Fruit fly (Drosophila melanogaster) whole organism, wandering third instar larva: ENCODE results near the gene CG4594.

Experiments
- CG32264 ChIP-seq: fragments of 200-800 bp; sonication (Bioruptor generic); optimal IDR thresholded peaks from 2 replicates; lab custom pipeline; 2016; ENCODE audit warnings: missing biosample characterization, missing genetic modification characterization
- CG9705 ChIP-seq: fragments of 200-800 bp; sonication (Bioruptor generic); optimal IDR thresholded peaks from 2 replicates; lab custom pipeline; 2018; ENCODE audit warnings: missing biosample characterization, mild to moderate bottlenecking, missing genetic modification characterization
- CrebA ChIP-seq: fragments of 200-800 bp; sonication (Bioruptor generic); optimal IDR thresholded peaks from 2 replicates; lab custom pipeline; 2016; ENCODE audit warnings: missing biosample characterization, mild to moderate bottlenecking, missing genetic modification characterization, borderline replicate concordance
- Dfd ChIP-seq: fragments of >200 bp; optimal IDR thresholded peaks from 2 replicates; lab custom pipeline; 2017; ENCODE audit warnings: missing biosample characterization, missing genetic modification characterization
- Dif ChIP-seq: fragments of 200-275, 200-300 bp; sonication (Bioruptor generic); optimal IDR thresholded peaks from 2 replicates; lab custom pipeline; 2018; ENCODE audit warnings: missing biosample characterization, missing genetic modification characterization; ENCODE audit not compliant: partially characterized antibody
- HLH106 ChIP-seq: fragments of 200-800 bp; optimal IDR thresholded peaks from 3 replicates; lab custom pipeline; 2019; ENCODE audit warnings: missing biosample characterization, mild to moderate bottlenecking, missing genetic modification characterization, moderate library complexity
- Hnf4 ChIP-seq: fragments of 200-800 bp; sonication (Bioruptor generic); optimal IDR thresholded peaks from 2 replicates; lab custom pipeline; 2016; ENCODE audit warnings: missing biosample characterization, mild to moderate bottlenecking, missing genetic modification characterization
- Hr83 ChIP-seq: fragments of 200-300 bp; sonication (Bioruptor generic); optimal IDR thresholded peaks from 2 replicates; lab custom pipeline; 2016; ENCODE audit warnings: missing biosample characterization, mild to moderate bottlenecking, missing genetic modification characterization, moderate library complexity; ENCODE audit not compliant: poor library complexity, severe bottlenecking
- Jra ChIP-seq: sonication (Bioruptor generic); optimal IDR thresholded peaks from 2 replicates; lab custom pipeline; 2016; ENCODE audit warnings: missing biosample characterization, missing genetic modification characterization
- Mio ChIP-seq: sonication (Bioruptor generic); optimal IDR thresholded peaks from 2 replicates; lab custom pipeline; 2016; ENCODE audit warnings: missing biosample characterization, missing genetic modification characterization
- Myc ChIP-seq: fragments of >200 bp; optimal IDR thresholded peaks from 2 replicates; lab custom pipeline; 2017
- N ChIP-seq: fragments of >200 bp; optimal IDR thresholded peaks from 2 replicates; lab custom pipeline; 2018; ENCODE audit warnings: missing biosample characterization, missing external identifiers, missing genetic modification characterization
- OdsH ChIP-seq: fragments of 200-800 bp; sonication (Bioruptor generic); optimal IDR thresholded peaks from 2 replicates; lab custom pipeline; 2016; ENCODE audit warnings: missing biosample characterization, mild to moderate bottlenecking, missing genetic modification characterization
- Rel ChIP-seq, 2 experiments: fragments of 200-800 bp; sonication (Bioruptor generic) in 1 of 2; optimal IDR thresholded peaks; 2 replicates in 1 of 2; 3 replicates in 1 of 2; lab custom pipeline; 2016 to 2019; ENCODE audit warnings: mild to moderate bottlenecking in 2 of 2, missing biosample characterization in 2 of 2, missing genetic modification characterization in 2 of 2, moderate library complexity in 1 of 2
- Sp1 ChIP-seq: fragments of 200-800 bp; sonication (Bioruptor generic); optimal IDR thresholded peaks from 3 replicates; lab custom pipeline; 2019; ENCODE audit warnings: missing biosample characterization, mild to moderate bottlenecking, missing genetic modification characterization, moderate library complexity
- dl ChIP-seq, 2 experiments: fragments of 175-275, 200-275 bp in 1 of 2; fragments of 200-275 bp in 1 of 2; sonication (Bioruptor generic); optimal IDR thresholded peaks; lab custom pipeline; 2018; ENCODE audit warnings: mild to moderate bottlenecking in 2 of 2, missing biosample characterization in 2 of 2, missing genetic modification characterization in 2 of 2, moderate library complexity in 2 of 2; ENCODE audit not compliant: partially characterized antibody in 2 of 2, insufficient read depth in 1 of 2
- dsf ChIP-seq: sonication (Bioruptor generic); optimal IDR thresholded peaks from 2 replicates; lab custom pipeline; 2016; ENCODE audit warnings: missing biosample characterization, missing genetic modification characterization, borderline replicate concordance
- ey ChIP-seq: fragments of 200-800 bp; sonication (Bioruptor generic); optimal IDR thresholded peaks from 2 replicates; lab custom pipeline; 2016; ENCODE audit warnings: missing biosample characterization, missing genetic modification characterization
- foxo ChIP-seq, 2 experiments: fragments of 200-800 bp; sonication (Bioruptor generic); optimal IDR thresholded peaks; 2 replicates in 1 of 2; 3 replicates in 1 of 2; lab custom pipeline; 2016 to 2017; ENCODE audit warnings: missing biosample characterization in 2 of 2, missing genetic modification characterization in 2 of 2
- fru ChIP-seq: fragments of 200-800 bp; sonication (Bioruptor generic); optimal IDR thresholded peaks from 3 replicates; lab custom pipeline; 2016; ENCODE audit warnings: missing biosample characterization, mild to moderate bottlenecking, missing genetic modification characterization
- h ChIP-seq: fragments of 200-800 bp; sonication (Bioruptor generic); optimal IDR thresholded peaks from 3 replicates; lab custom pipeline; 2016; ENCODE audit warnings: missing biosample characterization, mild to moderate bottlenecking, missing genetic modification characterization
- jim ChIP-seq: fragments of 175-275, 200-325 bp; sonication (Bioruptor generic); optimal IDR thresholded peaks from 2 replicates; lab custom pipeline; 2016; ENCODE audit warnings: missing biosample characterization, mild to moderate bottlenecking, missing genetic modification characterization
- psq ChIP-seq: fragments of 200-800 bp; sonication (Bioruptor generic); optimal IDR thresholded peaks from 3 replicates; lab custom pipeline; 2017; ENCODE audit warnings: missing biosample characterization, mild to moderate bottlenecking, missing genetic modification characterization, moderate library complexity
- sv ChIP-seq: fragments of 200-800 bp; sonication (Bioruptor generic); optimal IDR thresholded peaks from 3 replicates; lab custom pipeline; 2016; ENCODE audit warnings: missing biosample characterization, missing genetic modification characterization
- usp ChIP-seq: fragments of >200 bp; optimal IDR thresholded peaks from 2 replicates; lab custom pipeline; 2017; ENCODE audit warnings: missing biosample characterization, missing genetic modification characterization
- woc ChIP-seq: sonication (Bioruptor generic); optimal IDR thresholded peaks from 2 replicates; lab custom pipeline; 2016; ENCODE audit warnings: missing biosample characterization, mild to moderate bottlenecking, missing genetic modification characterization

Gene CG4594

DNA sequence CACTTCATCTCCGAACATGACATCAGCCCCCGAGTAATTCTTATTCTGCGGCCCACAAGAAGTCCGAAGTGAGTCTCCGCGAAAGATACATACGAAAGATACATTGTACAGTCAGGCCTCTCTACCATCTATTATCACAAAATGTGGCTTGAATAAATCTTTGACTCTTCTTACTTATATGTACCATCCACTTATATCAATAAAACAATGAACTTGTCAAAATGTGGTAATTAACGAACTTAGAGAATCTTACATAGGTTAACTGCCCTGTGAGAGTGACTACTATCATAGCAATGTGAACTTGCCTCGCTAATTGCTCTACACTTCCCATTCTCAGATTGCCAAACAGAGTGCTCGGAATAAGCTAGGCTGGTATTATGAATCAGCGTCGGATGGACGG, 13.3 kb upstream of the CG4594 start:
- no peak for TF ChIP-seq Dif (GFP tag; lab: Kevin White, UChicago)
- no peak for TF ChIP-seq HLH106
- TF ChIP-seq CG9705 (GFP tag; lab: Kevin White, UChicago), result no peak
- no peak for TF ChIP-seq foxo (GFP tag; optimal IDR thresholded peaks at IDR 0.05; lab: Kevin White, UChicago)
- TF ChIP-seq jim, result no peak
- TF ChIP-seq CG32264 (GFP tag; lab: Kevin White, UChicago), result no peak
- no peak for TF ChIP-seq Myc (lab: Kevin White, UChicago)
- TF ChIP-seq Hr83 (GFP tag; lab: Kevin White, UChicago), result no peak
- TF ChIP-seq, all 38 proteins: peak for 0

DNA sequence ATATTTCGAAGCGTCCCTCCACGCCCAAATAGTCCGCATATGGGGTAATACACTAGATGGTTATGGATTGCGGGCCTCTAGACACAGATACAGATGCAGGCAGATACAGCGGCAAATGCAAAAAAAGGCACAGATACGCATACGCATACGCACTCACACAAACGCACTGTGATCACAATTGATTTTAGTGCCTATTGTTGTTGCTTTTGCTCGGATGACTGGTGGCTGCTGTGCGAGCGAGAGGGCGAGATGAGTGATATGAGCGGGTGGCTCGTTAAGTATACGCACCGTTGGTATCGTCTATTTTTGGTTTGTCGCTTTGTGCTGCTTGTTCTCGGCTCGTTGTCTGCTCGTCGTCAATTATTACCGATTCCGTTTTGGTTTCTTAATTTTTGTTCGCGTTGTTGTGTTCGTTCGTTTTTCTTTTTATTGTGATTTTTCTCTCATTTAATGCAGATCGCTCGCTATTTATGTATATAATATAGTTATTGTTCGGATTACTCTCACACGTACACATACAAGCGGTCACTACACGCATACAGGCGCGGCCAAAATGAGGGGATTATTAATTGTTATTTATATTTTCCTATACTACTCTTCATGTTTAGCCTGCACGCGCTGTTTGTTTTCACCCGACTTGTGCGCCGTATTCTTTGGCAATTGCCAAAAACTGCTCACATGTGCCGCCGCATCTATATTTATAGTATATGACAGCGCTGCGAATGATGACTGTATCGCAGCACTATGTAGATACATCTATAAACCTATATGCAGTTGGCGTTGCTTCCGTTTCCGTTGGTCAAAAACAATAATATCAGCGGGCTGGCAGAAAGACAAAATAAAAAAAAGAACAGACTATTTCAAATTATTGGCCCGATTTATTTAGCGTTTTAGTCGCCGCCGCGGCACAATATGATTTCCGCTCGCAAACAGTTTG, 12.4 kb upstream of the CG4594 start:
- TF ChIP-seq Sp1 (GFP tag; lab: Kevin White, UChicago) (no peak), CrebA (GFP tag; lab: Kevin White, UChicago) (no peak), Hr83 (GFP tag; lab: Kevin White, UChicago) (no peak), sv (no peak), Mio (GFP tag; lab: Kevin White, UChicago) (no peak), fru (no peak), Jra (GFP tag; lab: Kevin White, UChicago) (peak; percentile 23), Myc (lab: Kevin White, UChicago) (no peak), dsf (GFP tag; lab: Kevin White, UChicago) (no peak), psq (GFP tag; lab: Kevin White, UChicago) (peak; percentile 61), dl (GFP tag; optimal IDR thresholded peaks at IDR 0.05; lab: Kevin White, UChicago; ENCODE audit: insufficient read depth in 1 of 2, partially characterized antibody in 2 of 2) (no peak), woc (GFP tag; lab: Kevin White, UChicago) (no peak), N (GFP tag; lab: Kevin White, UChicago) (peak; percentile 24)

- TF ChIP-seq Dif (GFP tag; lab: Kevin White, UChicago) (peak; percentile 82), CG32264 (GFP tag; lab: Kevin White, UChicago) (no peak), dl (GFP tag; optimal IDR thresholded peaks at IDR 0.05; lab: Kevin White, UChicago; ENCODE audit: insufficient read depth in 1 of 2, partially characterized antibody in 2 of 2) (peak; percentile 41 to 59), usp (GFP tag; lab: Kevin White, UChicago) (no peak), sv (no peak), h (GFP tag; lab: Kevin White, UChicago) (peak; percentile 27), HLH106 (no peak), foxo (GFP tag; optimal IDR thresholded peaks at IDR 0.05; lab: Kevin White, UChicago) (peak in 1 of 2 experiments; percentile 6), dsf (GFP tag; lab: Kevin White, UChicago) (no peak), N (GFP tag; lab: Kevin White, UChicago) (no peak), CrebA (GFP tag; lab: Kevin White, UChicago) (no peak), Dfd (GFP tag; lab: Kevin White, UChicago) (no peak)
- TF ChIP-seq, all 38 proteins: peak for 4
These were observed 11.4 kb upstream of the CG4594 start, which contains the start of gene CG13124 for dm6 chr2L:9908468-9908967. CG13124 (minus strand) TSS chr2L:9908633.

DNA sequence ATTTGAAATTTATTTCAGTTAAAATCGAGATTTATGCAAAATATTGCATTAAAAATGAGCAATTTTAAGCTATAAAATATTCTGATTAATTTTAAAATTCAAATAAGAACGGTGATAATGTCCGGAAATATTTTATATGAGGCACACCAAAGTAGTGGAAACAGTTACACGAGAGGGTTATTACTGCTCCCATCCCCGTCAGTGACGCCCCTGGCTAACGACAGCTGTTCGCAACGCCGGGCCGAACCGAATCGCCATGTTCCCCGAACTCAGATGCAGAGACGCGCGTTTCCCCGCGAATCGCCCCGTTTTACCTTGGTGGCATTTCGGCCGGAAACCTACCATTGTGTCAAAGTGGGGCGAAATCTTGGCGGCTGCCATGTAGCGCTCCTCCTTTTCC, 8.2 kb upstream of the CG4594 start:
- TF ChIP-seq ey (GFP tag; lab: Kevin White, UChicago) (peak; percentile 7), fru (peak; percentile 20), Sp1 (GFP tag; lab: Kevin White, UChicago) (peak; percentile 9), foxo (GFP tag; optimal IDR thresholded peaks at IDR 0.05; lab: Kevin White, UChicago) (peak in 1 of 2 experiments; percentile 28), HLH106 (peak; percentile 26), CG32264 (GFP tag; lab: Kevin White, UChicago) (no peak), Rel (GFP tag; optimal IDR thresholded peaks at IDR 0.05; lab: Kevin White, UChicago) (no peak), Rel (tag; optimal IDR thresholded peaks at IDR 0.05; lab: Kevin White, UChicago) (peak; percentile 87), h (GFP tag; lab: Kevin White, UChicago) (peak; percentile 31), Hnf4 (GFP tag; lab: Kevin White, UChicago) (peak; percentile 2), OdsH (GFP tag; lab: Kevin White, UChicago) (no peak)
